Worm (Caenorhabditis elegans) whole organism, L4 larva: ENCODE data around the gene unc-79.

ENCODE experiments used
- F10B5.3 ChIP-seq: sonication (generic microtip); optimal IDR thresholded peaks from 2 replicates; lab custom pipeline; 2016; ENCODE audit warnings: mild to moderate bottlenecking, missing genetic modification characterization, missing compliant biosample characterization
- F26F4.8 ChIP-seq: fragments of 200-800 bp; sonication (Bioruptor generic); conservative IDR thresholded peaks from 2 replicates; pipeline ENCODE4 v1.3.6; 2022; ENCODE audit warnings: missing genetic modification characterization, missing compliant biosample characterization
- F44E2.7 ChIP-seq: fragments of 200-800 bp; sonication (Bioruptor generic); IDR thresholded peaks from 2 replicates; pipeline ENCODE4 v2.1.2; 2022; ENCODE audit warnings: missing genetic modification characterization, missing compliant biosample characterization
- F49E8.2 ChIP-seq: sonication (generic microtip); optimal IDR thresholded peaks from 2 replicates; lab custom pipeline; 2016; ENCODE audit warnings: missing compliant biosample characterization, mild to moderate bottlenecking, missing genetic modification characterization, borderline replicate concordance
- R02D3.7 ChIP-seq: fragments of 150-350 bp; sonication (generic microtip); optimal IDR thresholded peaks from 3 replicates; lab custom pipeline; 2014; ENCODE audit warnings: missing biosample characterization, missing genetic modification characterization
- Y48G9A.11 ChIP-seq: fragments of 200-800 bp; sonication (Bioruptor generic); IDR thresholded peaks from 2 replicates; pipeline ENCODE4 v1.3.6; 2022; ENCODE audit warnings: missing genetic modification reagents, missing genetic modification characterization, missing compliant biosample characterization
- ama-1 ChIP-seq: fragments of 150-350 bp; optimal IDR thresholded peaks from 2 replicates; lab custom pipeline; 2014; ENCODE audit warnings: inconsistent platforms, mixed read lengths
- ceh-20 ChIP-seq: fragments of 200-800 bp; sonication (Bioruptor generic); IDR thresholded peaks from 2 replicates; pipeline ENCODE4 v1.3.6; 2022; ENCODE audit warnings: missing genetic modification reagents, missing genetic modification characterization, missing compliant biosample characterization
- ceh-28 ChIP-seq: fragments of 150-350 bp; optimal IDR thresholded peaks from 2 replicates; lab custom pipeline; 2014; ENCODE audit warnings: missing biosample characterization, missing genetic modification reagents, missing genetic modification characterization
- ceh-62 ChIP-seq: sonication (generic microtip); optimal IDR thresholded peaks from 2 replicates; lab custom pipeline; 2017; ENCODE audit warnings: missing biosample characterization, missing genetic modification characterization
- ces-1 ChIP-seq: fragments of 150-350 bp; sonication (generic microtip); optimal IDR thresholded peaks from 4 replicates; lab custom pipeline; 2014; ENCODE audit warnings: missing biosample characterization, missing genetic modification reagents, missing genetic modification characterization
- ctbp-1 ChIP-seq: fragments of 200-800 bp; sonication (Bioruptor generic); IDR thresholded peaks from 2 replicates; pipeline ENCODE4 v1.3.6; 2022; ENCODE audit warnings: missing genetic modification reagents, missing genetic modification characterization, missing compliant biosample characterization
- dmd-9 ChIP-seq: fragments of 200-800 bp; sonication (Bioruptor generic); IDR thresholded peaks from 2 replicates; pipeline ENCODE4 v1.3.6; 2022; ENCODE audit warnings: missing genetic modification reagents, missing genetic modification characterization, missing compliant biosample characterization
- dpl-1 ChIP-seq: fragments of 150-350 bp; optimal IDR thresholded peaks from 2 replicates; lab custom pipeline; 2014; ENCODE audit warnings: missing biosample characterization, missing genetic modification reagents, missing genetic modification characterization
- duxl-1 ChIP-seq: sonication (generic microtip); optimal IDR thresholded peaks from 2 replicates; lab custom pipeline; 2016; ENCODE audit warnings: mild to moderate bottlenecking, missing genetic modification characterization, moderate library complexity, missing compliant biosample characterization; ENCODE audit not compliant: poor library complexity
- egl-27 ChIP-seq: sonication (generic microtip); optimal IDR thresholded peaks from 3 replicates; lab custom pipeline; 2017; ENCODE audit warnings: missing biosample characterization, missing genetic modification reagents, missing genetic modification characterization
- hif-1 ChIP-seq, 2 experiments: sonication (generic microtip); optimal IDR thresholded peaks; 2 replicates each; lab custom pipeline; 2016 to 2017; ENCODE audit warnings: missing compliant biosample characterization in 2 of 2, missing genetic modification characterization in 2 of 2, missing genetic modification reagents in 2 of 2, missing genotype in 2 of 2, mild to moderate bottlenecking in 1 of 2
- hlh-30 ChIP-seq: sonication (generic microtip); optimal IDR thresholded peaks from 2 replicates; lab custom pipeline; 2017; ENCODE audit warnings: antibody characterized with exemption, mild to moderate bottlenecking, missing genetic modification characterization, missing compliant biosample characterization; ENCODE audit not compliant: insufficient read depth
- hmg-1.1 ChIP-seq: fragments of 200-800 bp; sonication (Bioruptor generic); IDR thresholded peaks from 2 replicates; pipeline ENCODE4 v1.3.6; 2022; ENCODE audit warnings: missing genetic modification reagents, missing genetic modification characterization, missing compliant biosample characterization
- jun-1 ChIP-seq: fragments of 150-350 bp; optimal IDR thresholded peaks from 2 replicates; lab custom pipeline; 2014; ENCODE audit warnings: missing biosample characterization, missing genetic modification reagents, missing genetic modification characterization
- lin-1 ChIP-seq: fragments of 200-800 bp; sonication (Bioruptor generic); IDR thresholded peaks from 2 replicates; pipeline ENCODE4 v1.3.6; 2022; ENCODE audit warnings: missing genetic modification reagents, missing genetic modification characterization, missing compliant biosample characterization
- lin-13 ChIP-seq: fragments of 150-350 bp; optimal IDR thresholded peaks from 2 replicates; lab custom pipeline; 2014; ENCODE audit warnings: missing biosample characterization, missing genetic modification reagents, missing genetic modification characterization
- lin-38 ChIP-seq: fragments of 200-800 bp; sonication (Bioruptor generic); IDR thresholded peaks from 2 replicates; pipeline ENCODE4 v1.3.6; 2022; ENCODE audit warnings: missing genetic modification reagents, missing genetic modification characterization, missing compliant biosample characterization
- lsy-2 ChIP-seq, 2 experiments: fragments of 150-350 bp in 1 of 2; sonication (generic microtip) in 1 of 2; optimal IDR thresholded peaks; 2 replicates each; lab custom pipeline; 2014 to 2017; ENCODE audit warnings: missing biosample characterization in 2 of 2, missing genetic modification characterization in 2 of 2
- madf-5 ChIP-seq, 2 experiments: fragments of 200-800 bp; sonication (Bioruptor generic); IDR thresholded peaks; 2 replicates each; pipeline ENCODE4 v1.3.6; 2022; ENCODE audit warnings: missing compliant biosample characterization in 2 of 2, missing genetic modification characterization in 2 of 2
- madf-9 ChIP-seq: fragments of 200-800 bp; sonication (Bioruptor generic); conservative IDR thresholded peaks from 2 replicates; pipeline ENCODE4 v1.3.6; 2022; ENCODE audit warnings: missing genetic modification reagents, missing genetic modification characterization, missing compliant biosample characterization
- mdl-1 ChIP-seq, 2 experiments: fragments of 150-350 bp in 1 of 2; sonication (generic microtip) in 1 of 2; optimal IDR thresholded peaks; 2 replicates each; lab custom pipeline; 2014 to 2017; ENCODE audit warnings: missing biosample characterization in 2 of 2, missing genetic modification characterization in 2 of 2
- mdt-29 ChIP-seq: fragments of 200-800 bp; sonication (Bioruptor generic); IDR thresholded peaks from 2 replicates; pipeline ENCODE4 v1.3.6; 2022; ENCODE audit warnings: missing genetic modification reagents, missing genetic modification characterization, missing compliant biosample characterization
- mep-1 ChIP-seq: fragments of 150-350 bp; sonication (generic microtip); optimal IDR thresholded peaks from 3 replicates; lab custom pipeline; 2014; ENCODE audit warnings: missing biosample characterization, missing genetic modification characterization
- mes-2 ChIP-seq: sonication (generic microtip); optimal IDR thresholded peaks from 2 replicates; lab custom pipeline; 2016; ENCODE audit warnings: missing genotype, mild to moderate bottlenecking, missing genetic modification characterization, missing compliant biosample characterization; ENCODE audit not compliant: poor library complexity, severe bottlenecking
- mxl-3 ChIP-seq: fragments of 200-800 bp; sonication (Bioruptor generic); optimal IDR thresholded peaks from 2 replicates; lab custom pipeline; 2018; ENCODE audit warnings: mild to moderate bottlenecking, missing genetic modification characterization, missing compliant biosample characterization
- nhr-102 ChIP-seq: sonication (generic microtip); optimal IDR thresholded peaks from 2 replicates; lab custom pipeline; 2016; ENCODE audit warnings: mild to moderate bottlenecking, missing genetic modification characterization, moderate library complexity, missing compliant biosample characterization
- nhr-11 ChIP-seq: fragments of 150-350 bp; optimal IDR thresholded peaks from 2 replicates; lab custom pipeline; 2014; ENCODE audit warnings: missing biosample characterization, missing genetic modification characterization
- nhr-111 ChIP-seq: fragments of 200-800 bp; sonication (Bioruptor generic); optimal IDR thresholded peaks from 2 replicates; lab custom pipeline; 2018; ENCODE audit warnings: mild to moderate bottlenecking, missing genetic modification characterization, missing compliant biosample characterization
- nhr-25 ChIP-seq: sonication (generic microtip); optimal IDR thresholded peaks from 2 replicates; lab custom pipeline; 2017; ENCODE audit warnings: missing genetic modification characterization, mild to moderate bottlenecking, missing compliant biosample characterization, antibody characterized with exemption, moderate library complexity, borderline replicate concordance; ENCODE audit not compliant: insufficient read depth
- nhr-6 ChIP-seq: fragments of 150-350 bp; optimal IDR thresholded peaks from 2 replicates; lab custom pipeline; 2014; ENCODE audit warnings: missing biosample characterization, missing genetic modification characterization
- nhr-76 ChIP-seq: fragments of 150-350 bp; optimal IDR thresholded peaks from 2 replicates; lab custom pipeline; 2014; ENCODE audit warnings: missing biosample characterization, missing genetic modification characterization
- pha-4 ChIP-seq, 2 experiments: fragments of 150-350 bp in 1 of 2; fragments of 200-800 bp in 1 of 2; sonication (Bioruptor generic) in 1 of 2; IDR thresholded peaks in 1 of 2; optimal IDR thresholded peaks in 1 of 2; 2 replicates each; pipeline versions ENCODE4 v1.3.6 to Lab custom; 2014 to 2022; ENCODE audit warnings: missing genetic modification characterization in 2 of 2, missing genetic modification reagents in 2 of 2, missing biosample characterization in 1 of 2, missing compliant biosample characterization in 1 of 2
- rbr-2 ChIP-seq: sonication (generic microtip); optimal IDR thresholded peaks from 2 replicates; lab custom pipeline; 2016; ENCODE audit warnings: missing genotype, missing genetic modification characterization, missing compliant biosample characterization
- saeg-2 ChIP-seq: fragments of 200-800 bp; sonication (Bioruptor generic); IDR thresholded peaks from 2 replicates; pipeline ENCODE4 v1.3.6; 2022; ENCODE audit warnings: missing genetic modification reagents, missing genetic modification characterization, missing compliant biosample characterization
- sdz-12 ChIP-seq: fragments of 200-800 bp; sonication (Bioruptor generic); optimal IDR thresholded peaks from 2 replicates; lab custom pipeline; 2018; ENCODE audit warnings: mild to moderate bottlenecking, missing genetic modification characterization, missing compliant biosample characterization
- snpc-1.2 ChIP-seq: fragments of 200-800 bp; sonication (Bioruptor generic); IDR thresholded peaks from 2 replicates; pipeline ENCODE4 v1.3.6; 2022; ENCODE audit warnings: missing genetic modification reagents, missing genetic modification characterization, missing compliant biosample characterization
- snpc-4 ChIP-seq: fragments of 150-350 bp; optimal IDR thresholded peaks from 2 replicates; lab custom pipeline; 2014; ENCODE audit warnings: missing biosample characterization, missing genetic modification characterization
- spr-1 ChIP-seq: sonication (generic microtip); optimal IDR thresholded peaks from 2 replicates; lab custom pipeline; 2016; ENCODE audit warnings: mild to moderate bottlenecking, missing genetic modification characterization, missing compliant biosample characterization
- spr-3 ChIP-seq: fragments of 200-800 bp; sonication (Bioruptor generic); optimal IDR thresholded peaks from 2 replicates; lab custom pipeline; 2018; ENCODE audit warnings: mild to moderate bottlenecking, missing genetic modification characterization, missing compliant biosample characterization
- unc-130 ChIP-seq: sonication (generic microtip); optimal IDR thresholded peaks from 2 replicates; lab custom pipeline; 2016; ENCODE audit warnings: missing genetic modification reagents, missing genetic modification characterization, missing compliant biosample characterization
- unc-62 ChIP-seq, 3 experiments: fragments of 150-350 bp in 1 of 3; sonication (generic microtip); optimal IDR thresholded peaks in 2 of 3; peaks in 1 of 3; 1 replicate in 1 of 3; 2 replicates in 2 of 3; lab custom pipeline; 2014 to 2017; ENCODE audit warnings: missing biosample characterization in 3 of 3, missing genetic modification characterization in 3 of 3, missing genetic modification reagents in 3 of 3, missing genotype in 1 of 3
- vab-7 ChIP-seq: fragments of 200-800 bp; sonication (Bioruptor generic); IDR thresholded peaks from 2 replicates; pipeline ENCODE4 v1.3.6; 2022; ENCODE audit warnings: missing genetic modification reagents, missing genetic modification characterization, missing compliant biosample characterization
- zip-2 ChIP-seq: fragments of 150-350 bp; optimal IDR thresholded peaks from 2 replicates; lab custom pipeline; 2014; ENCODE audit warnings: missing biosample characterization, missing genetic modification characterization

Gene unc-79

ce11 chrIII:4019801-4020200, 46.6 kb upstream of the unc-79 start, which contains the start of gene snpc-3.4:
Gene snpc-3.4 (plus strand): TSS chrIII:4020037.
- TF ChIP-seq mdt-29 (GFP tag; lab: Robert Waterston, UW) = peak; percentile 39; the same call in 1 of the 2 replicates
- TF ChIP-seq nhr-76 (tag; lab: Kevin White, UChicago) = no peak
- no peak for TF ChIP-seq nhr-11 (tag; lab: Kevin White, UChicago)
- no peak for TF ChIP-seq jun-1 (tag; lab: Kevin White, UChicago)
- TF ChIP-seq lin-38 = peak; percentile 80
- TF ChIP-seq ceh-28 (tag; lab: Kevin White, UChicago) = no peak
- TF ChIP-seq pha-4 (GFP tag; IDR thresholded peaks at IDR 0.05; lab: Robert Waterston, UW) = no peak
- TF ChIP-seq pha-4 (tag; optimal IDR thresholded peaks at IDR 0.05; lab: Kevin White, UChicago) = peak; percentile 36
- TF ChIP-seq dmd-9 (GFP tag; lab: Robert Waterston, UW) = 0 out of 2 replicates have a peak, but pooled peaks have one; percentile 22
- no peak for TF ChIP-seq madf-9 (GFP tag; lab: Robert Waterston, UW)
- peak; percentile 36 for TF ChIP-seq F49E8.2 (tag; lab: Kevin White, UChicago)
- no peak for TF ChIP-seq ceh-62 (tag; lab: Kevin White, UChicago)
- peak; percentile 83 for TF ChIP-seq unc-130 (GFP tag; lab: Kevin White, UChicago)
- TF ChIP-seq lin-1 (GFP tag; lab: Robert Waterston, UW) = peak; percentile 15; the same call in 1 of the 2 replicates
- peak; percentile 39 for TF ChIP-seq lin-13 (GFP tag; lab: Kevin White, UChicago)
- peak; percentile 54 for TF ChIP-seq nhr-6 (tag; lab: Kevin White, UChicago)
- no peak for TF ChIP-seq saeg-2 (GFP tag; lab: Robert Waterston, UW)
- TF ChIP-seq ces-1 (GFP tag; lab: Kevin White, UChicago) = no peak
- no peak for TF ChIP-seq spr-3 (GFP tag; lab: Kevin White, UChicago)
- TF ChIP-seq madf-5 (GFP tag; IDR thresholded peaks at IDR 0.05; lab: Robert Waterston, UW) = no peak
- TF ChIP-seq vab-7 (GFP tag; lab: Robert Waterston, UW) = no peak
- 0 out of 2 replicates have a peak, but pooled peaks have one; percentile 64 for TF ChIP-seq hmg-1.1 (GFP tag; lab: Robert Waterston, UW)
- TF ChIP-seq duxl-1 (tag; lab: Kevin White, UChicago) = no peak
- no peak for TF ChIP-seq egl-27 (tag; lab: Kevin White, UChicago)
- no peak for TF ChIP-seq nhr-111 (GFP tag; lab: Kevin White, UChicago)
- TF ChIP-seq lsy-2 (tag; optimal IDR thresholded peaks at IDR 0.05; lab: Kevin White, UChicago) = peak; percentile 83 to 98
- no peak for TF ChIP-seq mdl-1 (tag; optimal IDR thresholded peaks at IDR 0.05; lab: Kevin White, UChicago)
- TF ChIP-seq ceh-20 = no peak
- TF ChIP-seq mep-1 (tag; lab: Kevin White, UChicago) = peak; percentile 59
- no peak for TF ChIP-seq F44E2.7 (GFP tag; lab: Robert Waterston, UW)
- TF ChIP-seq mes-2 (tag; lab: Kevin White, UChicago) = peak; percentile 71
- TF ChIP-seq snpc-1.2 (GFP tag; lab: Robert Waterston, UW) = peak; percentile 44; the same call in 1 of the 2 replicates
- TF ChIP-seq hif-1 (tag; optimal IDR thresholded peaks at IDR 0.05; lab: Kevin White, UChicago) = peak in 1 of 2 experiments; percentile 35
- peak; percentile 60 for TF ChIP-seq hlh-30 (tag; lab: Kevin White, UChicago)
- TF ChIP-seq spr-1 (tag; lab: Kevin White, UChicago) = no peak
- TF ChIP-seq F10B5.3 (tag; lab: Kevin White, UChicago) = no peak
- TF ChIP-seq R02D3.7 = no peak
- no peak for TF ChIP-seq zip-2
- TF ChIP-seq rbr-2 (tag; lab: Kevin White, UChicago) = peak; percentile 5
- peak; percentile 12 for TF ChIP-seq ama-1
- no peak for TF ChIP-seq sdz-12 (GFP tag; lab: Kevin White, UChicago)
- peak; percentile 2 for TF ChIP-seq mxl-3
- no peak for TF ChIP-seq snpc-4 (tag; lab: Kevin White, UChicago)
- peak; percentile 91 for TF ChIP-seq dpl-1 (GFP tag; lab: Kevin White, UChicago)
- peak; percentile 75 for TF ChIP-seq Y48G9A.11 (GFP tag; lab: Robert Waterston, UW)
- no peak for TF ChIP-seq F26F4.8 (GFP tag; lab: Robert Waterston, UW)
- 0 out of 2 replicates have a peak, but pooled peaks have one; percentile 48 for TF ChIP-seq ctbp-1 (GFP tag; lab: Robert Waterston, UW)
- no peak for TF ChIP-seq nhr-25
- peak in 1 of 2 experiments; percentile 58 for TF ChIP-seq unc-62 (GFP tag; optimal IDR thresholded peaks at IDR 0.05 in 1 of 2; lab: Kevin White, UChicago)
- TF ChIP-seq unc-62 (tag; optimal IDR thresholded peaks at IDR 0.05; lab: Kevin White, UChicago) = no peak
- TF ChIP-seq nhr-102 (tag; lab: Kevin White, UChicago) = no peak
